Fruit fly (Drosophila melanogaster): Measurements from ENCODE around the gene alpha-Man-Ia.

DNA sequence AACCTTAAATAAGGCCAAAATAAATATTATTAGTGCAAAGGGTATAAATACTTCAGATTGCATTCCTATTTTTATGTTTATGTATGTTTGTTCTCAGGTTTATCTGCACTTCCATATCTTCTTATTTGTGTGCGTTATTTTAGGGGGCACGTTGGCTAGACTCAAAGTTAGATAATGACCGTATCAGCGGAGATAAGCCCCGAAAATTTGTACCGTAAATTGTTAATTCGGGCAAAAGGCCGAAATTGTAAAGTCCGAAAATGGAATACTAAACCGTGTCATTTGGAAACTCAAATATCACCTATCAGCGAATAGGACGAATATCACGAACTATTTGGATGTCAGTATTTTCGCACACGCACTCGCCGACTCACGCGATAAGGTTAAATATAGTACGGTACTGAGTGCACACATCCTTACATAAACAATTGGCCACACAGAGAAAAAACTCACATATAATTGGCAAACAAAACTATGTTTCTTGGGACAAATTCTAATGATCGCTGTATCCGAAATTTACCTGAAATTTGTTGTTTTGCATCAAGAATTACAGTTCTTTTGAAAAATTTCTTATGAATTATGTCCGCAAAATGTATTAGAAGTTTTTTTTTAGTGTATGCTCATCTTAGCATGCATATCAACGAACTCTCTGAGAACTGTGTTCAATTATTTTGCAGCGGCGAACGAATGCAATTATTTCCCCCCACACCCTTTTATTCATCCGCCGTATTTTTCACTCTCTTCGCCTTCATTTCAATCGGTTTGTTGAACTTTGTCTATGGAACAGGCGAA is 62.4 kb downstream of the alpha-Man-Ia start, which contains the start of gene Hk:
- TF ChIP-seq CTCF (optimal IDR thresholded peaks at IDR 0.05) (no peak), CG8478 (optimal IDR thresholded peaks at IDR 0.05) (no peak)
